Worm (Caenorhabditis elegans): ENCODE data around the gene C01C10.2.

Gene C01C10.2

DNA sequence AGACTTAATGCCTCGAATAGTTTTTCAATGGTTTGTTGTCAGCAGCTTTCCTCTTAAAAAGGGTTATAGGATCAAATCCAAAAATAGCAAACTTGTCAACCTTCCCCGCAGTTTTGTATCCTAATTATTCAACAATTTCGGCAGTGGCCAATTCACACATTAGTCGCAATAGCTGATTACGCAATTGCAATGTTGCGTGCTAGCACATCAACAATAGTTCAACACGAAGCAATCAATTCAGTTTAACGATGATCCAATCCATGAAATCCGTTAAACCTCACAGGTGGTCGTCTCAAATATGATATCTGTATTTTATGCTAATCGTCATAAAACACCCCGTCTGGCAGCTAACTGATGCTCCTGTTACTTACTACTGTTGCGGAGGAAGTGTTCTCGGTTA lies 14.7 kb upstream of the C01C10.2 start:
- no peak for TF ChIP-seq mab-5 (tag; optimal IDR thresholded peaks at IDR 0.05)
- TF ChIP-seq dmd-4 (tag; optimal IDR thresholded peaks at IDR 0.05) = no peak

DNA sequence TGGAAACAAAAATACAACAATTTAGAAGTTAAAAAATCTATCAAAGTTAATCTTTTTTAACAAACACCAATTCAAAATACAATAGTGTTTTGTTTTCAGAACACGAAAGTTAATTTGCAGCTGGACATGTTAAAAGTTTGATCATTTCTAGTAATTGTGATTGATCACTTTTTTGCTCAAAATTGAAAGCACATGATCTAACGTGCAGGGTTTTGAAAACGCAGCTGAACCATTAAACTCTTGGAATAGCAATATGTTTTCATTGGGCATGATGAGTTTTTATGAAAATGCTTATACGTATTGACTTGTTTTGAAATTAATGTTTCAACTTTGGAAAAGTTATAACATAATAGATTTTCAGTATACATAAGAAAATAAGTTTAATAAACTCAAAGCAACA lies 9.4 kb upstream of the C01C10.2 start:
- TF ChIP-seq sma-3 (GFP tag; optimal IDR thresholded peaks at IDR 0.05) (no peak), ama-1 (optimal IDR thresholded peaks at IDR 0.05) (no peak), nhr-129 (tag; optimal IDR thresholded peaks at IDR 0.05) (no peak), nhr-10 (tag; optimal IDR thresholded peaks at IDR 0.05) (no peak), crh-2 (tag; optimal IDR thresholded peaks at IDR 0.05) (no peak), ztf-1 (GFP tag; conservative IDR thresholded peaks at IDR 0.05) (no peak), nhr-6 (tag; optimal IDR thresholded peaks at IDR 0.05) (no peak), unc-62 (GFP tag; optimal IDR thresholded peaks at IDR 0.05) (no peak), unc-55 (GFP tag; optimal IDR thresholded peaks at IDR 0.05) (no peak), R02D3.7 (tag; optimal IDR thresholded peaks at IDR 0.05) (no peak), snpc-4 (tag; optimal IDR thresholded peaks at IDR 0.05) (no peak), zag-1 (tag; optimal IDR thresholded peaks at IDR 0.05) (no peak), unc-39 (tag; optimal IDR thresholded peaks at IDR 0.05) (no peak)

DNA sequence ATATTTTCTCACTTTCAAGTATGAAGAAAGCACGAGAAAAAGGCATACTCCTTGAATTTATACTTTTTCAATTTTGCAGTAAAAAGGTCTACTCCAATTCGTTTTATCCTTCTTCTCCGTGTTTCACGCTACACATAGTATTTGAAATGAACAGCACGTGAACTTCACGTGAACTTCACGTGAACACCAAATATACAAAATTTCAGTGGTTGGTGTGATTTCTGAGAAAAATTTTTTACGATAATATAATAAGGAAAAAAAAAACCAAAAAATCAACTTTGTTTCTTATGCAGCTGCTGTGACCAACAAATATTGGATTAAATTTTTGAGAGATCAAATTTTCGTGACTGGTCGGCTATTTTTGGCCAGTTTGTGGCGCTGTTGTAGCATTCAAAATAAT lies 8.6 kb upstream of the C01C10.2 start:
- TF ChIP-seq ceh-82 (tag; optimal IDR thresholded peaks at IDR 0.05) = no peak
- TF ChIP-seq nhr-21 (tag; optimal IDR thresholded peaks at IDR 0.05) = no peak
- peak; percentile 21 for TF ChIP-seq sma-9 (GFP tag; optimal IDR thresholded peaks at IDR 0.05)
- no peak for TF ChIP-seq sma-9 (tag; optimal IDR thresholded peaks at IDR 0.05)

DNA sequence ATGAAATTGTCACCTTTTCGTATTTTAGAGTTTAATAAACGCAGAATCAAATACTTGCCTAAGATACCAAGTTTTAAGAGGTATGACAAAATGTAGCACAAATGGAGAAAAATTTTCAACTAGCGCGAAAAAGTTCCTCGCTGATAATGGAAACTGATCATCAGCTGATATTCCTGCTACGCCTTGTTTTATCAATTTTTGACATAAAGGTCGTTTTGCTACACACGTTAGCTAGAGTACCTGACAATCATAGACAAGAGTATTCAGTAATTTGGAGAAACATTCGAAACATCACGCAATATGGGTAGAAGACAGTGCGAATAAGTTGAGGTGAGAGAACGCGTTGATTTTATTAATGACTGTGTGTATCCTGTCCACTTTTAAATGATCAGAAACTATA lies 7.8 kb upstream of the C01C10.2 start:
- TF ChIP-seq dmd-4 (tag; optimal IDR thresholded peaks at IDR 0.05) (no peak), F13H6.1 (tag; optimal IDR thresholded peaks at IDR 0.05) (no peak), lin-13 (GFP tag; optimal IDR thresholded peaks at IDR 0.05) (no peak), peb-1 (tag; optimal IDR thresholded peaks at IDR 0.05) (no peak), gmeb-1 (tag; optimal IDR thresholded peaks at IDR 0.05) (no peak), skn-1 (tag; optimal IDR thresholded peaks at IDR 0.05) (no peak), elt-3 (tag; optimal IDR thresholded peaks at IDR 0.05) (no peak), ama-1 (optimal IDR thresholded peaks at IDR 0.05) (no peak), nhr-25 (tag; optimal IDR thresholded peaks at IDR 0.05) (no peak), unc-39 (tag; optimal IDR thresholded peaks at IDR 0.05) (no peak), alr-1 (tag; optimal IDR thresholded peaks at IDR 0.05) (no peak), ceh-82 (tag; optimal IDR thresholded peaks at IDR 0.05) (no peak), nhr-10 (tag; optimal IDR thresholded peaks at IDR 0.05) (no peak), lsy-2 (tag; optimal IDR thresholded peaks at IDR 0.05) (no peak), sma-3 (GFP tag; optimal IDR thresholded peaks at IDR 0.05) (no peak), blmp-1 (tag; optimal IDR thresholded peaks at IDR 0.05; ENCODE audit: insufficient read depth) (no peak), nhr-23 (tag; optimal IDR thresholded peaks at IDR 0.05) (no peak), ztf-4 (tag; optimal IDR thresholded peaks at IDR 0.05) (no peak), sma-9 (GFP tag; optimal IDR thresholded peaks at IDR 0.05) (peak; percentile 41), sma-9 (tag; optimal IDR thresholded peaks at IDR 0.05) (no peak), crh-2 (tag; optimal IDR thresholded peaks at IDR 0.05) (peak; percentile 4), mbf-1 (tag; optimal IDR thresholded peaks at IDR 0.05) (no peak), nhr-77 (tag; optimal IDR thresholded peaks at IDR 0.05) (no peak), C34F6.9 (tag; optimal IDR thresholded peaks at IDR 0.05) (no peak), Y55F3AM.14 (GFP tag; optimal IDR thresholded peaks at IDR 0.05) (no peak), snpc-4 (tag; optimal IDR thresholded peaks at IDR 0.05) (no peak), ZK546.5 (tag; optimal IDR thresholded peaks at IDR 0.05) (no peak), egl-27 (tag; optimal IDR thresholded peaks at IDR 0.05) (no peak), lin-39 (tag; optimal IDR thresholded peaks at IDR 0.05) (no peak), nhr-129 (tag; optimal IDR thresholded peaks at IDR 0.05) (peak; percentile 32), unc-55 (GFP tag; optimal IDR thresholded peaks at IDR 0.05) (no peak), R02D3.7 (tag; optimal IDR thresholded peaks at IDR 0.05) (no peak), fos-1 (tag; optimal IDR thresholded peaks at IDR 0.05) (peak; percentile 34), nhr-21 (tag; optimal IDR thresholded peaks at IDR 0.05) (no peak), ztf-1 (GFP tag; conservative IDR thresholded peaks at IDR 0.05) (no peak), nhr-237 (tag; optimal IDR thresholded peaks at IDR 0.05) (no peak), nhr-6 (tag; optimal IDR thresholded peaks at IDR 0.05) (no peak)
